Worm (Caenorhabditis elegans) whole organism, late embryonic: ENCODE results near the gene F18C5.5.
A peak's percentile ranks its signal among the peaks of the same experiment; 100 is the strongest.

Experiments used
- F13H6.1 ChIP-seq: sonication (generic microtip); optimal IDR thresholded peaks from 2 replicates; lab custom pipeline; 2016; ENCODE audit warnings: missing genetic modification characterization, missing compliant biosample characterization
- K02D7.2 ChIP-seq: sonication (generic microtip); optimal IDR thresholded peaks from 2 replicates; lab custom pipeline; 2017; ENCODE audit warnings: mild to moderate bottlenecking, missing genetic modification characterization, missing compliant biosample characterization
- K09A11.1 ChIP-seq: sonication (generic microtip); optimal IDR thresholded peaks from 2 replicates; lab custom pipeline; 2017; ENCODE audit warnings: antibody characterized with exemption, mild to moderate bottlenecking, missing genetic modification characterization, missing compliant biosample characterization; ENCODE audit not compliant: insufficient read depth
- Y22D7AL.16 ChIP-seq: sonication (generic microtip); optimal IDR thresholded peaks from 2 replicates; lab custom pipeline; 2016; ENCODE audit warnings: missing genetic modification characterization, missing compliant biosample characterization
- ahr-1 ChIP-seq: sonication (generic microtip); optimal IDR thresholded peaks from 2 replicates; lab custom pipeline; 2016; ENCODE audit warnings: missing genetic modification characterization, missing compliant biosample characterization
- ceh-14 ChIP-seq: sonication (generic microtip); optimal IDR thresholded peaks from 2 replicates; lab custom pipeline; 2016; ENCODE audit warnings: missing genotype, missing genetic modification characterization, missing compliant biosample characterization
- ceh-18 ChIP-seq: sonication (generic microtip); optimal IDR thresholded peaks from 2 replicates; lab custom pipeline; 2016; ENCODE audit warnings: missing genetic modification characterization, missing compliant biosample characterization
- ceh-22 ChIP-seq: sonication (generic microtip); optimal IDR thresholded peaks from 2 replicates; lab custom pipeline; 2017; ENCODE audit warnings: missing biosample characterization, missing genetic modification characterization
- ceh-24 ChIP-seq: sonication (generic microtip); optimal IDR thresholded peaks from 2 replicates; lab custom pipeline; 2016; ENCODE audit warnings: mild to moderate bottlenecking, missing genetic modification characterization, missing compliant biosample characterization
- ceh-31 ChIP-seq: sonication (generic microtip); optimal IDR thresholded peaks from 2 replicates; lab custom pipeline; 2016; ENCODE audit warnings: missing genetic modification characterization, missing compliant biosample characterization
- ceh-45 ChIP-seq: fragments of 200-800 bp; sonication (Bioruptor generic); IDR thresholded peaks from 2 replicates; pipeline ENCODE4 v1.3.6; 2022; ENCODE audit warnings: missing genetic modification reagents, missing genetic modification characterization, missing compliant biosample characterization
- ceh-48 ChIP-seq: sonication (generic microtip); optimal IDR thresholded peaks from 2 replicates; lab custom pipeline; 2016; ENCODE audit warnings: missing genetic modification characterization, inconsistent platforms, missing compliant biosample characterization
- ceh-6 ChIP-seq: fragments of 200-800 bp; sonication (Bioruptor generic); optimal IDR thresholded peaks from 2 replicates; lab custom pipeline; 2018; ENCODE audit warnings: mild to moderate bottlenecking, missing genetic modification characterization, missing compliant biosample characterization
- dmd-4 ChIP-seq: sonication (generic microtip); optimal IDR thresholded peaks from 2 replicates; lab custom pipeline; 2016; ENCODE audit warnings: borderline replicate concordance, missing genetic modification characterization, missing compliant biosample characterization
- dve-1 ChIP-seq: sonication (generic microtip); optimal IDR thresholded peaks from 2 replicates; lab custom pipeline; 2017; ENCODE audit warnings: antibody characterized with exemption, mild to moderate bottlenecking, missing genetic modification characterization, missing compliant biosample characterization
- elt-2 ChIP-seq: sonication (generic microtip); optimal IDR thresholded peaks from 2 replicates; lab custom pipeline; 2016; ENCODE audit warnings: missing genetic modification reagents, missing genetic modification characterization, missing compliant biosample characterization
- elt-4 ChIP-seq: sonication (generic microtip); optimal IDR thresholded peaks from 2 replicates; lab custom pipeline; 2016; ENCODE audit warnings: missing genetic modification characterization, missing compliant biosample characterization
- eyg-1 ChIP-seq: sonication (generic microtip); optimal IDR thresholded peaks from 2 replicates; lab custom pipeline; 2016; ENCODE audit warnings: missing genotype, missing genetic modification characterization, missing compliant biosample characterization
- hlh-8 ChIP-seq: sonication (generic microtip); optimal IDR thresholded peaks from 2 replicates; lab custom pipeline; 2016; ENCODE audit warnings: missing genotype, missing genetic modification characterization, missing compliant biosample characterization
- lim-6 ChIP-seq: sonication (generic microtip); optimal IDR thresholded peaks from 2 replicates; lab custom pipeline; 2016; ENCODE audit warnings: missing genetic modification characterization, missing compliant biosample characterization
- lin-11 ChIP-seq: fragments of 200-800 bp; sonication (Bioruptor generic); optimal IDR thresholded peaks from 2 replicates; lab custom pipeline; 2018; ENCODE audit warnings: mild to moderate bottlenecking, missing genetic modification characterization, missing compliant biosample characterization
- madf-2 ChIP-seq: sonication (generic microtip); optimal IDR thresholded peaks from 2 replicates; lab custom pipeline; 2017; ENCODE audit warnings: missing genetic modification characterization, missing compliant biosample characterization
- nfya-1 ChIP-seq: sonication (generic microtip); optimal IDR thresholded peaks from 2 replicates; lab custom pipeline; 2017; ENCODE audit warnings: missing genetic modification characterization, mild to moderate bottlenecking, missing compliant biosample characterization, antibody characterized with exemption, moderate library complexity
- nhr-11 ChIP-seq: fragments of 150-350 bp; optimal IDR thresholded peaks from 2 replicates; lab custom pipeline; 2014; ENCODE audit warnings: missing biosample characterization, missing genetic modification characterization
- nhr-232 ChIP-seq: sonication (generic microtip); optimal IDR thresholded peaks from 2 replicates; lab custom pipeline; 2016; ENCODE audit warnings: missing genetic modification characterization, missing compliant biosample characterization
- npax-4 ChIP-seq: sonication (generic microtip); optimal IDR thresholded peaks from 2 replicates; lab custom pipeline; 2016; ENCODE audit warnings: missing genetic modification characterization, missing compliant biosample characterization
- pag-3 ChIP-seq: sonication (generic microtip); optimal IDR thresholded peaks from 2 replicates; lab custom pipeline; 2016; ENCODE audit warnings: missing compliant biosample characterization, missing genetic modification characterization, borderline replicate concordance
- pat-9 ChIP-seq: fragments of 200-800 bp; sonication (Bioruptor generic); optimal IDR thresholded peaks from 2 replicates; lab custom pipeline; 2018; ENCODE audit warnings: mild to moderate bottlenecking, missing genetic modification characterization, moderate library complexity, missing compliant biosample characterization
- pax-1 ChIP-seq: fragments of 150-350 bp; optimal IDR thresholded peaks from 2 replicates; lab custom pipeline; 2014; ENCODE audit warnings: missing biosample characterization, missing genetic modification characterization
- pha-2 ChIP-seq: sonication (generic microtip); optimal IDR thresholded peaks from 2 replicates; lab custom pipeline; 2017; ENCODE audit warnings: mild to moderate bottlenecking, missing genetic modification characterization, missing compliant biosample characterization
- pha-4 ChIP-seq: fragments of 150-350 bp; optimal IDR thresholded peaks from 2 replicates; lab custom pipeline; 2018; ENCODE audit warnings: missing biosample characterization, missing genetic modification reagents, missing genetic modification characterization
- pqm-1 ChIP-seq: sonication (generic microtip); optimal IDR thresholded peaks from 2 replicates; lab custom pipeline; 2016; ENCODE audit warnings: missing genetic modification characterization, missing compliant biosample characterization
- pros-1 ChIP-seq: fragments of 150-350 bp; optimal IDR thresholded peaks from 2 replicates; lab custom pipeline; 2014; ENCODE audit warnings: missing biosample characterization, missing genetic modification reagents, missing genetic modification characterization
- rnt-1 ChIP-seq: sonication (generic microtip); optimal IDR thresholded peaks from 2 replicates; lab custom pipeline; 2016; ENCODE audit warnings: missing genetic modification characterization, missing compliant biosample characterization
- sox-4 ChIP-seq: sonication (generic microtip); optimal IDR thresholded peaks from 2 replicates; lab custom pipeline; 2017; ENCODE audit warnings: mild to moderate bottlenecking, missing genetic modification characterization, inconsistent platforms, missing compliant biosample characterization
- tbx-7 ChIP-seq: sonication (generic microtip); optimal IDR thresholded peaks from 2 replicates; lab custom pipeline; 2016; ENCODE audit warnings: missing genotype, missing genetic modification characterization, missing compliant biosample characterization
- ttx-3 ChIP-seq: sonication (generic microtip); optimal IDR thresholded peaks from 2 replicates; lab custom pipeline; 2016; ENCODE audit warnings: missing genetic modification reagents, missing genetic modification characterization, missing compliant biosample characterization
- unc-42 ChIP-seq: sonication (generic microtip); optimal IDR thresholded peaks from 2 replicates; lab custom pipeline; 2016; ENCODE audit warnings: missing genotype, missing genetic modification characterization, missing compliant biosample characterization
- unc-55 ChIP-seq: sonication (generic microtip); optimal IDR thresholded peaks from 2 replicates; lab custom pipeline; 2017; ENCODE audit warnings: missing biosample characterization, missing genetic modification reagents, missing genetic modification characterization
- unc-86 ChIP-seq: sonication (generic microtip); optimal IDR thresholded peaks from 2 replicates; lab custom pipeline; 2016; ENCODE audit warnings: missing genetic modification characterization, missing compliant biosample characterization

Gene F18C5.5

DNA sequence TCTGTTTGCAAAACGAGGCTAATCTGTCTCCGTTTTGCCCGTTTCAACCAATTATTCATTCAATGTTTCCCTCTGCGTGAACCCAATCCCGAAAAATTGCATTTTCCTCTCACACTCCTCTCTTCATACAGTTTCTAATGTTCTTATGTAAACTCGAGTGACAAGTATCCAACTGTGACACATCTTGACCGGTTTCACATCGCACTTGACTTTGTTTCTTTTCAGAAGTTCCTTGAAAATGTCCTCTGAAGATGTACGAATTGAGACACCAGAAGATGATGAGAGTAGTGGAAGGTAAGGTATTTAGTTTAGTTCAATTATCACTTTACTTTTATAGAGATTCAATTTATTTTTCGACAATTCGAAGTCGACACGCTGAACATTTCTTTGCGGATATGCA, 34.6 kb downstream of the F18C5.5 start, which contains the start of gene abcx-1:
abcx-1 (plus strand) TSS at position 224 of the 400 bp plus-strand sequence.
- TF ChIP-seq nhr-232 (no peak), lin-11 (tag; lab: Kevin White, UChicago) (no peak), ceh-24 (no peak), sox-4 (tag; lab: Kevin White, UChicago) (no peak), pha-2 (no peak), ceh-6 (no peak), unc-42 (tag; lab: Kevin White, UChicago) (no peak), eyg-1 (tag; lab: Kevin White, UChicago) (no peak), lim-6 (tag; lab: Kevin White, UChicago) (no peak), nfya-1 (tag; lab: Kevin White, UChicago) (no peak), dmd-4 (tag; lab: Kevin White, UChicago) (no peak), pros-1 (tag; lab: Kevin White, UChicago) (no peak), ceh-18 (tag; lab: Kevin White, UChicago) (no peak), dve-1 (tag; lab: Kevin White, UChicago) (no peak), Y22D7AL.16 (tag; lab: Kevin White, UChicago) (no peak), madf-2 (no peak), tbx-7 (tag; lab: Kevin White, UChicago) (no peak)
- TF ChIP-seq, all 69 proteins: peak for 0

DNA sequence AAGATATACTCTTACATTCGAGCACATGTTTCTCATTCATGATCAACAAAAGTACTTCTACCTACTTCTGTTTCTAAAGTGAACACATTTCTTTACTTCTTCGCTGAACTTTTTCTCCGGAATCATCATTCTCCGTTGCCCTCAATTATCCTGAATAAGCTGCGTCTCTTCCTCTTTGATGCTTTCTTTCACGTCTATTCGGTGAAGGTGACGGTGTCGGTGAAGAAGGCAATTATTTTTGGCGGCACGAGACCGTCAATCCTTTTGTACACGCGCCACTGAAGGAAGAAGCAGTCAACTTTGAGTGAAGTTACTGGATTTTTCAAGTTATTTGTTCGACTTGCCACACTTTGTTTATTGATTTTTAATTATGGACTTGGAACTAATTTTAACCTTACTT, 35.0 kb downstream of the F18C5.5 start, which contains the start of gene abch-1:
abch-1 (minus strand) TSS at position 101 of the 400 bp plus-strand sequence.
- TF ChIP-seq ahr-1 (tag; lab: Kevin White, UChicago) (no peak), pax-1 (tag; lab: Kevin White, UChicago) (no peak), K09A11.1 (tag; lab: Kevin White, UChicago) (no peak), ceh-45 (GFP tag; lab: Robert Waterston, UW) (no peak)

DNA sequence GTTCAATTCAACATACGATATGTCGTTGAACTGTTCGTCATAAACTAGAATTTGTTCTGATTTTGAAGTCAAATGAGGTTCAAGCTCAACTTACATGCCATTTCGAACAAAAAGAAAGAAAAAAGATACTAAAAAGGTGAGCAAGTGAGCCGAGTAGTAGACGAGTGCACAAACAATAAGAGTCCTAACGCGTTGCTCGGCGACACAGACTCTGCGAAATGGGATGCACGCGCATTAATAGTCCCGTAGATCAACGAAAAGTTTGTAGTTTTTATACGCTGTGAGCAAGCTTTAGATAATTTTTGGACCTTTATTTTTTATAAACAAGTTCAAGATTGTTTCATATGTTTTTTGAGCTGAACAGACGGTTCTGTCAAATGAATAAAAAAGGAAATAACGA, 37.9 kb downstream of the F18C5.5 start, which contains the start of gene C56E6.4:
C56E6.4 (minus strand) TSS at position 101 of the 400 bp plus-strand sequence.
- no peak for TF ChIP-seq npax-4
- TF ChIP-seq elt-4 (tag; lab: Kevin White, UChicago): no peak
- no peak for TF ChIP-seq ceh-24
- TF ChIP-seq unc-86 (tag; lab: Kevin White, UChicago): no peak
- no peak for TF ChIP-seq ceh-31 (tag; lab: Kevin White, UChicago)
- no peak for TF ChIP-seq pat-9
- TF ChIP-seq ttx-3: no peak
- no peak for TF ChIP-seq ceh-14 (tag; lab: Kevin White, UChicago)
- no peak for TF ChIP-seq nhr-11 (tag; lab: Kevin White, UChicago)
- no peak for TF ChIP-seq tbx-7 (tag; lab: Kevin White, UChicago)
- TF ChIP-seq pha-2: no peak
- no peak for TF ChIP-seq rnt-1 (tag; lab: Kevin White, UChicago)

DNA sequence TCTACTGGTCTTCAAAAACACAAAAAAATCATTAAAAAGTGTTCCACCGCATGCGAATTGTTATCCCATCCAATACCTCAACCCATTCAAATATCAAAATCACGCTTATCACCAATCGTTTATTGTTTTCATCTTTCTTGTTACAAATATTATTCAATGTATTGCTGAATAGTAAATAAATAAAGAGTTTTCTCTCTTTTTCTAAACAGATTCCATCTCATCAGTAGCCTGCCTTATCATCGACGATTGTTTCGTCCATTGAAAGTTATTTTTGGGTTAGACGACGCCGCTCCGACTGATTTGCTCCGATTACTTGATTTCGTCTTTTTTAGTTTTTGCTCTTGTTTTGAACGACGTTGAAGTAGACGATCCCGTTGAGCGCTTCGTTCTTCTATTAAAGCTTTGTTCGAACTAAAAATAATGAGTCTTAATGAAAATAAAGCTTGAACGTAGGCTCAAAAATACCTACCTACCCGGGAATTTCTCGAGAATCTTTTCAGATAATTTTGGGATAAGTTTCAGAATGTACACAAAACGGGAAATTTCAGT, 40.3 kb downstream of the F18C5.5 start:
- no peak for TF ChIP-seq ceh-22 (tag; lab: Kevin White, UChicago)
- no peak for TF ChIP-seq ahr-1 (tag; lab: Kevin White, UChicago)
- no peak for TF ChIP-seq pag-3
- no peak for TF ChIP-seq nhr-232
- TF ChIP-seq sox-4 (tag; lab: Kevin White, UChicago): no peak
- TF ChIP-seq ceh-45 (GFP tag; lab: Robert Waterston, UW): no peak
- TF ChIP-seq madf-2: no peak
- no peak for TF ChIP-seq unc-42 (tag; lab: Kevin White, UChicago)
- TF ChIP-seq pqm-1 (tag; lab: Kevin White, UChicago): no peak

DNA sequence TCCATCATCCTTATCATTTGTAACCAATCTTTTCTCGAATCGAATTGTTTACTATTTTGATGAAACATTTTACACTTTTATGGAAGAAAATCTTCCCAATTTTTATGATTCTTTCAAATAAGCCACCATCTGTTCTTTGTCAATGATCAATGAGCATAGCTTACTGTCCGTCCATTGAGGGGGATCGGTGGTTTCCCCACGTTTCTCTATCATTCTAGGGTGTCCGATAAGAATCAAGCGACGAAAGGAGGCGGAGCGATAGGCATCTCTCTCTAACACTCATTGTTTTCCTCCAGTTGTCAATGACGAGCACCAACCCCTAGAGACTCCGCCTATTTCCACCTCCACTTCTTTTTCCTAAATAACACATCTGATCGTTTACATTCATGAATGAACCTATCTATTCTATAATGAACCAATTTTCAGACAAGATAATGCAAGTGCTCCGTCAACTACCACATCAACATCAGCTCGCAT, 42.0 kb downstream of the F18C5.5 start, which contains the start of gene C56E6.2:
C56E6.2 (plus strand) TSS at position 427 of the 477 bp plus-strand sequence.
- TF ChIP-seq F13H6.1 (tag; lab: Kevin White, UChicago) (no peak), unc-55 (GFP tag; lab: Kevin White, UChicago) (peak; percentile 13), Y22D7AL.16 (tag; lab: Kevin White, UChicago) (no peak), nhr-11 (tag; lab: Kevin White, UChicago) (no peak), ceh-48 (tag; lab: Kevin White, UChicago) (no peak), K02D7.2 (tag; lab: Kevin White, UChicago) (no peak), pha-4 (tag; lab: Kevin White, UChicago) (no peak), hlh-8 (tag; lab: Kevin White, UChicago) (no peak), lim-6 (tag; lab: Kevin White, UChicago) (no peak), madf-2 (no peak), elt-2 (tag; lab: Kevin White, UChicago) (peak; percentile 53)
